Fruit fly (Drosophila melanogaster): Measurements from ENCODE around the gene CG12522.

DNA sequence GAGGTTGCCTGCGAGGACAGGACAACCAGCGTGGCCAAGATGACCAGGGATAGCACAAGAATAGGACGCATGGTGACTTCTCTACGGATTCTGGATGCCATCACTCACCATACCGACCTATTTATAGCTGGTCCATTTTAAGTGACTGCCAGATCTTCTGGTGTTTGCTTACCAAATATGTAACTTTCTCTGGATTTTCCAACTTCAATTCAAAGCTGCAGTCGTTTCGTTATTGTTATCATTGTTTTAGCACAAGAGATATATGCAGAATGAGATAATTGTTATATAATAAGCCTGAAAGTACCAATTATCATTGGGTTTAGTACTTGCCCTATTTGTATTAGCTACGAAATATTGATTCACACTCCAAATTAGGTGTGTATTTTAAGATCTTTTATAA is 4.3 kb upstream of the CG12522 start, which contains the start of gene CG32071:
- TF ChIP-seq Hr78 (GFP tag; optimal IDR thresholded peaks at IDR 0.05) (no peak), Vsx2 (GFP tag; optimal IDR thresholded peaks at IDR 0.05; ENCODE audit: partially characterized antibody) (no peak)

Data from whole organism, wandering third instar larva.